Worm (Caenorhabditis elegans) whole organism, L4 larva: ENCODE measurements around the gene AH10.2.

ENCODE experiments used
- F37D6.2 ChIP-seq: sonication (generic microtip); optimal IDR thresholded peaks from 2 replicates; lab custom pipeline; 2016; ENCODE audit warnings: mild to moderate bottlenecking, missing genetic modification characterization, missing compliant biosample characterization
- T20F7.1 ChIP-seq: fragments of 200-800 bp; sonication (Bioruptor generic); optimal IDR thresholded peaks from 2 replicates; lab custom pipeline; 2018; ENCODE audit warnings: mild to moderate bottlenecking, missing genetic modification characterization, missing compliant biosample characterization
- Y48G9A.11 ChIP-seq: fragments of 200-800 bp; sonication (Bioruptor generic); IDR thresholded peaks from 2 replicates; pipeline ENCODE4 v1.3.6; 2022; ENCODE audit warnings: missing genetic modification reagents, missing genetic modification characterization, missing compliant biosample characterization
- Y5F2A.4 ChIP-seq: fragments of 200-800 bp; sonication (Bioruptor generic); optimal IDR thresholded peaks from 2 replicates; lab custom pipeline; 2018; ENCODE audit warnings: mild to moderate bottlenecking, missing genetic modification characterization, missing compliant biosample characterization
- ZK546.5 ChIP-seq, 2 experiments: sonication (generic microtip); optimal IDR thresholded peaks; 2 replicates each; lab custom pipeline; 2017; ENCODE audit warnings: missing biosample characterization in 2 of 2, missing genetic modification characterization in 2 of 2
- ceh-62 ChIP-seq: sonication (generic microtip); optimal IDR thresholded peaks from 2 replicates; lab custom pipeline; 2017; ENCODE audit warnings: missing biosample characterization, missing genetic modification characterization
- ces-1 ChIP-seq: fragments of 150-350 bp; sonication (generic microtip); optimal IDR thresholded peaks from 4 replicates; lab custom pipeline; 2014; ENCODE audit warnings: missing biosample characterization, missing genetic modification reagents, missing genetic modification characterization
- ctbp-1 ChIP-seq: fragments of 200-800 bp; sonication (Bioruptor generic); IDR thresholded peaks from 2 replicates; pipeline ENCODE4 v1.3.6; 2022; ENCODE audit warnings: missing genetic modification reagents, missing genetic modification characterization, missing compliant biosample characterization
- daf-12 ChIP-seq: fragments of 150-350 bp; optimal IDR thresholded peaks from 2 replicates; lab custom pipeline; 2014; ENCODE audit warnings: missing biosample characterization, missing genetic modification reagents, missing genetic modification characterization
- daf-16 ChIP-seq, 3 experiments: sonication (generic microtip); optimal IDR thresholded peaks; 2 replicates each; lab custom pipeline; 2016 to 2017; ENCODE audit warnings: missing genetic modification characterization in 3 of 3, missing genetic modification reagents in 3 of 3, mild to moderate bottlenecking in 2 of 3, missing compliant biosample characterization in 2 of 3, missing biosample characterization in 1 of 3, moderate library complexity in 1 of 3
- dmd-6 ChIP-seq: fragments of 200-800 bp; sonication (Bioruptor generic); IDR thresholded peaks from 2 replicates; pipeline ENCODE4 v1.3.6; 2022; ENCODE audit warnings: missing genetic modification reagents, missing genetic modification characterization, missing compliant biosample characterization
- dpl-1 ChIP-seq: fragments of 150-350 bp; optimal IDR thresholded peaks from 2 replicates; lab custom pipeline; 2014; ENCODE audit warnings: missing biosample characterization, missing genetic modification reagents, missing genetic modification characterization
- dve-1 ChIP-seq: sonication (generic microtip); optimal IDR thresholded peaks from 2 replicates; lab custom pipeline; 2017; ENCODE audit warnings: antibody characterized with exemption, mild to moderate bottlenecking, missing genetic modification characterization, missing compliant biosample characterization; ENCODE audit not compliant: insufficient read depth
- egl-27 ChIP-seq: sonication (generic microtip); optimal IDR thresholded peaks from 3 replicates; lab custom pipeline; 2017; ENCODE audit warnings: missing biosample characterization, missing genetic modification reagents, missing genetic modification characterization
- egl-43 ChIP-seq: fragments of 200-800 bp; sonication (Bioruptor generic); IDR thresholded peaks from 2 replicates; pipeline ENCODE4 v1.3.6; 2022; ENCODE audit warnings: missing genetic modification reagents, missing genetic modification characterization, missing compliant biosample characterization
- fkh-10 ChIP-seq: fragments of 150-350 bp; optimal IDR thresholded peaks from 2 replicates; lab custom pipeline; 2014; ENCODE audit warnings: missing biosample characterization, missing genetic modification reagents, missing genetic modification characterization
- hlh-11 ChIP-seq: fragments of 200-800 bp; sonication (Bioruptor generic); optimal IDR thresholded peaks from 2 replicates; lab custom pipeline; 2018; ENCODE audit warnings: mild to moderate bottlenecking, missing genetic modification characterization, missing compliant biosample characterization
- lim-7 ChIP-seq: fragments of 200-800 bp; sonication (Bioruptor generic); IDR thresholded peaks from 2 replicates; pipeline ENCODE4 v1.3.6; 2022; ENCODE audit warnings: missing genetic modification characterization, missing compliant biosample characterization
- lin-29 ChIP-seq: fragments of 200-800 bp; sonication (Bioruptor generic); IDR thresholded peaks from 2 replicates; pipeline ENCODE4 v1.3.6; 2022; ENCODE audit warnings: missing genetic modification reagents, missing genetic modification characterization, missing compliant biosample characterization
- lin-38 ChIP-seq: fragments of 200-800 bp; sonication (Bioruptor generic); IDR thresholded peaks from 2 replicates; pipeline ENCODE4 v1.3.6; 2022; ENCODE audit warnings: missing genetic modification reagents, missing genetic modification characterization, missing compliant biosample characterization
- mdl-1 ChIP-seq, 2 experiments: fragments of 150-350 bp in 1 of 2; sonication (generic microtip) in 1 of 2; optimal IDR thresholded peaks; 2 replicates each; lab custom pipeline; 2014 to 2017; ENCODE audit warnings: missing biosample characterization in 2 of 2, missing genetic modification characterization in 2 of 2
- nhr-10 ChIP-seq: fragments of 150-350 bp; optimal IDR thresholded peaks from 2 replicates; lab custom pipeline; 2014; ENCODE audit warnings: missing biosample characterization, missing genetic modification characterization
- nhr-102 ChIP-seq: sonication (generic microtip); optimal IDR thresholded peaks from 2 replicates; lab custom pipeline; 2016; ENCODE audit warnings: mild to moderate bottlenecking, missing genetic modification characterization, moderate library complexity, missing compliant biosample characterization
- nhr-11 ChIP-seq: fragments of 150-350 bp; optimal IDR thresholded peaks from 2 replicates; lab custom pipeline; 2014; ENCODE audit warnings: missing biosample characterization, missing genetic modification characterization
- nhr-237 ChIP-seq: sonication (generic microtip); optimal IDR thresholded peaks from 2 replicates; lab custom pipeline; 2017; ENCODE audit warnings: missing biosample characterization, missing genetic modification characterization
- nhr-25 ChIP-seq: sonication (generic microtip); optimal IDR thresholded peaks from 2 replicates; lab custom pipeline; 2017; ENCODE audit warnings: missing genetic modification characterization, mild to moderate bottlenecking, missing compliant biosample characterization, antibody characterized with exemption, moderate library complexity, borderline replicate concordance; ENCODE audit not compliant: insufficient read depth
- nhr-28 ChIP-seq: fragments of 150-350 bp; optimal IDR thresholded peaks from 2 replicates; lab custom pipeline; 2014; ENCODE audit warnings: missing biosample characterization, missing genetic modification characterization
- nhr-48 ChIP-seq: sonication (generic microtip); optimal IDR thresholded peaks from 2 replicates; lab custom pipeline; 2016; ENCODE audit warnings: mild to moderate bottlenecking, missing genetic modification characterization, missing compliant biosample characterization
- nhr-6 ChIP-seq: fragments of 150-350 bp; optimal IDR thresholded peaks from 2 replicates; lab custom pipeline; 2014; ENCODE audit warnings: missing biosample characterization, missing genetic modification characterization
- nhr-76 ChIP-seq: fragments of 150-350 bp; optimal IDR thresholded peaks from 2 replicates; lab custom pipeline; 2014; ENCODE audit warnings: missing biosample characterization, missing genetic modification characterization
- php-3 ChIP-seq: fragments of 200-800 bp; sonication (Bioruptor generic); IDR thresholded peaks from 2 replicates; pipeline ENCODE4 v1.3.6; 2022; ENCODE audit warnings: missing genetic modification reagents, missing genetic modification characterization, missing compliant biosample characterization
- snpc-1.2 ChIP-seq: fragments of 200-800 bp; sonication (Bioruptor generic); IDR thresholded peaks from 2 replicates; pipeline ENCODE4 v1.3.6; 2022; ENCODE audit warnings: missing genetic modification reagents, missing genetic modification characterization, missing compliant biosample characterization
- unc-62 ChIP-seq, 3 experiments: fragments of 150-350 bp in 1 of 3; sonication (generic microtip); optimal IDR thresholded peaks in 2 of 3; peaks in 1 of 3; 1 replicate in 1 of 3; 2 replicates in 2 of 3; lab custom pipeline; 2014 to 2017; ENCODE audit warnings: missing biosample characterization in 3 of 3, missing genetic modification characterization in 3 of 3, missing genetic modification reagents in 3 of 3, missing genotype in 1 of 3
- zfp-3 ChIP-seq: fragments of 200-800 bp; sonication (Bioruptor generic); conservative IDR thresholded peaks from 2 replicates; pipeline ENCODE4 v1.3.6; 2022; ENCODE audit warnings: missing genetic modification reagents, missing genetic modification characterization, missing compliant biosample characterization
- ztf-7 ChIP-seq: fragments of 150-350 bp; optimal IDR thresholded peaks from 2 replicates; lab custom pipeline; 2014; ENCODE audit warnings: missing biosample characterization, missing genetic modification characterization

AH10.2 gene

DNA sequence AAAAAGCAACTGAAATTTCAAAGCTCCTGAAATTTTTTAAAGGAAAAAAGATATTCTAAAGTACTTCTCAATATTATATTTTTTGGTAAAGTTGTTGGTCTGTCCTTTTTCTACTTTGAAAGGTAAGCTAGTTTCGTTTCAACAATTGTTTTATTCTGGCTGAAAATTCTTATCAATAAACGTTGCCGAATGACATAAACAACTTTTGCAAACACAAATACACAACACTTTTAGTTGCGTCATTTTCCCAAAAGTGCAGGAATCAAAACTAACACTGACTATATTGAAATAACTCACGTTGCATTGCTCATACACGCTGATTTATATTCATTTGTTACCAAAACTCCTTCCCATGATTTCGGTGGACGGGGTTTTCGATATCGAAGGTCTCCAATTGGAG, 9.2 kb downstream of the AH10.2 start:
- no peak for TF ChIP-seq nhr-48 (tag; lab: Kevin White, UChicago)
- TF ChIP-seq nhr-28 (tag; lab: Kevin White, UChicago) = peak; percentile 42
- TF ChIP-seq daf-16 (GFP tag; optimal IDR thresholded peaks at IDR 0.05; lab: Kevin White, UChicago) = no peak
- peak; percentile 95 for TF ChIP-seq daf-16 (tag; optimal IDR thresholded peaks at IDR 0.05; lab: Kevin White, UChicago)
- TF ChIP-seq, all 104 proteins: peak for 2

DNA sequence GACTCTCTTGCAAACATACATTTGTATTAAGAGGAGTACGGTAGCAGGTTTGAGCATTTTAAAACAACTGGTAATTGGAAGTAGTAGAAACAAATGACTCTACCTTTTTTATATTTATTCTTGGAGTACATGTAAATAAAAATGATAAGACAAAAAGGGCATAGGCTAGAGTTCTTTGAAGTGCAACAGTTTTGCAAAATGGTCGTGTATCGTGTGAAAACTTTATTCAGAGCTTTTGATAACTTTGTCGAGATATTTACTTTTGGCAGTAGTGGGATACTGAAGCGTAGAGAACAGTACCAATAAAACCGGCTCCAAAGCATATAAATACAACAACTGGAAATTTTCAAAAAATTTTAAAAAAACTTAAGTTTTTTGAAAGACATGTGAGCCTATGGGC, 10.1 kb downstream of the AH10.2 start, which contains the start of gene cest-1.1:
Gene cest-1.1 (minus strand): TSS at position 101 of the 400 bp plus-strand sequence.
- TF ChIP-seq snpc-1.2 (GFP tag; lab: Robert Waterston, UW) (no peak), Y5F2A.4 (no peak), ces-1 (no peak)

DNA sequence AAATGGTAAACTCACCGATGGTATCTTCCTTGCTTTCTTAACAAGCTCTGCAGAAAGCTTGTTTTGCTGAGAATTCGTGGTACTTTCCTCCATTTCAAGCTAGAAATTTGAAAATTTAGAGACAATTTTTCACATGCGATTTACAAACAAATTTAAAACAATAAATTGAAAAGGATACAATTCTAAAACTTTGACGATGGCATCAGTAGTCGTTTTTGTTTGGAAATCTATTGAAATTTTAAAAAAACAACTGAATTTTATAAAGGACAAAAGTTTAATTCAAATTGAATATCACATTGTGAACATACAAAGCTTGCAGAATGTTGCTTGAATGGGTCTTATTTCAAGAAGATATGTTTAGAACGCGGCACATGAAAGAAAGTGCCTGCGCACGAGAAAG, 11.1 kb downstream of the AH10.2 start, which contains the start of gene ocam-1:
Gene ocam-1 (minus strand): TSS at position 101 of the 400 bp plus-strand sequence.
- no peak for TF ChIP-seq F37D6.2 (tag; lab: Kevin White, UChicago)
- TF ChIP-seq ceh-62 (tag; lab: Kevin White, UChicago) = no peak
- no peak for TF ChIP-seq lin-38 (GFP tag; lab: Robert Waterston, UW)
- TF ChIP-seq daf-12 (tag; lab: Kevin White, UChicago) = no peak
- TF ChIP-seq zfp-3 (GFP tag; lab: Robert Waterston, UW) = no peak
- TF ChIP-seq egl-43 (GFP tag; lab: Robert Waterston, UW) = no peak
- TF ChIP-seq nhr-11 = no peak
- TF ChIP-seq dpl-1 (GFP tag; lab: Kevin White, UChicago) = no peak
- TF ChIP-seq Y5F2A.4 = no peak
- TF ChIP-seq nhr-237 (tag; lab: Kevin White, UChicago) = no peak
- no peak for TF ChIP-seq php-3
- no peak for TF ChIP-seq mdl-1 (tag; optimal IDR thresholded peaks at IDR 0.05; lab: Kevin White, UChicago)
- TF ChIP-seq nhr-25 (tag; lab: Kevin White, UChicago) = no peak
- no peak for TF ChIP-seq fkh-10
- no peak for TF ChIP-seq T20F7.1 (GFP tag; lab: Kevin White, UChicago)

DNA sequence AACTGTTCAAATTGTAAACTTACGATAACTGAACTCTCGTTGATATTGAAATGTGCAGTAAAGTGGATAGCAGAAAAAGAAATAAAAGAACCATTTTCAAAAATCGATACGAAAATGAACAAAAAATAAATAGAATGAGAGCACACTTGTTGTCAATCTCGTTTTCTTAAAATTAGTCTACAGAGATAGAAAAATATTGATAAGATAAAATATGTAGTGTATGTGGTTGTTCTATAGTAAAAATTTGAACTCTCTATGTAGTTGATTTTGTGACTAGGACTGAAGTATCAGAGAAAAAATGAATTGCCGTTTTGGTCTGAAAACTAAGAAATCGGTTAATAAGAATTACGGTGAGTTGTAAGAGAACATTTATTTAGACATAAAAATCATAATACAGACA, 14.7 kb downstream of the AH10.2 start, which contains the start of gene cest-2.1:
Gene cest-2.1 (minus strand): TSS at position 198 of the 400 bp plus-strand sequence.
- no peak for TF ChIP-seq egl-27 (tag; lab: Kevin White, UChicago)
- TF ChIP-seq hlh-11 (tag; lab: Kevin White, UChicago) = no peak
- peak; percentile 72 for TF ChIP-seq nhr-28 (tag; lab: Kevin White, UChicago)
- TF ChIP-seq snpc-1.2 (GFP tag; lab: Robert Waterston, UW) = no peak
- peak; percentile 44; the same call in 1 of the 2 replicates for TF ChIP-seq dmd-6 (GFP tag; lab: Robert Waterston, UW)
- no peak for TF ChIP-seq lim-7 (GFP tag; lab: Robert Waterston, UW)
- TF ChIP-seq dve-1 (tag; lab: Kevin White, UChicago) = peak; percentile 11
- no peak for TF ChIP-seq ztf-7
- TF ChIP-seq Y48G9A.11 (GFP tag; lab: Robert Waterston, UW) = no peak
- TF ChIP-seq dpl-1 (GFP tag; lab: Kevin White, UChicago) = no peak
- TF ChIP-seq T20F7.1 (GFP tag; lab: Kevin White, UChicago) = no peak
- no peak for TF ChIP-seq nhr-76 (tag; lab: Kevin White, UChicago)
- no peak for TF ChIP-seq ces-1
- TF ChIP-seq nhr-6 = no peak
- no peak for TF ChIP-seq zfp-3 (GFP tag; lab: Robert Waterston, UW)
- TF ChIP-seq daf-16 (GFP tag; optimal IDR thresholded peaks at IDR 0.05; lab: Kevin White, UChicago) = no peak
- TF ChIP-seq daf-16 (tag; optimal IDR thresholded peaks at IDR 0.05; lab: Kevin White, UChicago) = peak; percentile 38
- no peak for TF ChIP-seq ZK546.5 (tag; optimal IDR thresholded peaks at IDR 0.05; lab: Kevin White, UChicago)
- no peak for TF ChIP-seq nhr-10
- TF ChIP-seq ctbp-1 (GFP tag; lab: Robert Waterston, UW) = no peak
- TF ChIP-seq lin-29 (GFP tag; lab: Robert Waterston, UW) = no peak
- TF ChIP-seq unc-62 (GFP tag; optimal IDR thresholded peaks at IDR 0.05 in 1 of 2; lab: Kevin White, UChicago) = no peak
- no peak for TF ChIP-seq unc-62 (tag; optimal IDR thresholded peaks at IDR 0.05; lab: Kevin White, UChicago)
- no peak for TF ChIP-seq nhr-102 (tag; lab: Kevin White, UChicago)
